Fruit fly (Drosophila melanogaster) whole organism, pupa: ENCODE measurements around the gene CG32726.

Experiments used
- CG15710 ChIP-seq: fragments of 200-800 bp; sonication (Bioruptor generic); optimal IDR thresholded peaks from 2 replicates; lab custom pipeline; 2018; ENCODE audit warnings: missing biosample characterization, mild to moderate bottlenecking, missing genetic modification characterization, moderate library complexity
- CG17806 ChIP-seq: fragments of 200-800 bp; sonication (Bioruptor generic); optimal IDR thresholded peaks from 2 replicates; lab custom pipeline; 2018; ENCODE audit warnings: missing biosample characterization, mild to moderate bottlenecking, missing genetic modification characterization, moderate library complexity
- CG32121 ChIP-seq: fragments of 200-800 bp; sonication (Bioruptor generic); IDR thresholded peaks from 2 replicates; pipeline ENCODE4 v1.3.6; 2022; ENCODE audit warnings: missing biosample characterization, missing genetic modification characterization
- CG34367 ChIP-seq: fragments of 200-800 bp; sonication (Bioruptor generic); optimal IDR thresholded peaks from 2 replicates; lab custom pipeline; 2018; ENCODE audit warnings: missing biosample characterization, mild to moderate bottlenecking, missing genetic modification characterization
- CG4496 ChIP-seq: fragments of 200-800 bp; sonication (Bioruptor generic); IDR thresholded peaks from 3 replicates; pipeline ENCODE4 v1.3.6; 2022; ENCODE audit warnings: missing biosample characterization, missing genetic modification characterization
- CG8301 ChIP-seq: fragments of 200-800 bp; sonication (Bioruptor generic); optimal IDR thresholded peaks from 2 replicates; lab custom pipeline; 2018; ENCODE audit warnings: missing biosample characterization, mild to moderate bottlenecking, missing genetic modification characterization
- CG9948 ChIP-seq: fragments of 200-800 bp; sonication (Bioruptor generic); optimal IDR thresholded peaks from 2 replicates; lab custom pipeline; 2018; ENCODE audit warnings: missing biosample characterization, mild to moderate bottlenecking, missing genetic modification characterization, moderate library complexity
- EcR ChIP-seq: fragments of 200-800 bp; sonication (Bioruptor generic); optimal IDR thresholded peaks from 3 replicates; lab custom pipeline; 2019; ENCODE audit warnings: missing biosample characterization, missing genetic modification characterization, mild to moderate bottlenecking, moderate library complexity, missing genetic modification reagents
- Pif1B ChIP-seq: fragments of 200-800 bp; sonication (Bioruptor generic); optimal IDR thresholded peaks from 3 replicates; lab custom pipeline; 2016; ENCODE audit warnings: missing biosample characterization, missing genetic modification characterization
- rn ChIP-seq: fragments of 200-800 bp; sonication (Bioruptor generic); IDR thresholded peaks from 2 replicates; pipeline ENCODE4 v1.3.6; 2022; ENCODE audit warnings: missing biosample characterization, missing genetic modification characterization

CG32726 gene

dm6 chrX:7377840-7378239, 47.7 kb downstream of the CG32726 start, which contains the start of gene CheA7a:
Gene CheA7a, plus strand, starts transcription at chrX:7378140.
- TF ChIP-seq rn, result no peak
- TF ChIP-seq CG9948, result no peak
- no peak for TF ChIP-seq CG8301 (tag; lab: Kevin White, UChicago)
- TF ChIP-seq CG34367 (tag; lab: Kevin White, UChicago), result no peak
- no peak for TF ChIP-seq CG17806
- no peak for TF ChIP-seq CG15710 (tag; lab: Kevin White, UChicago)
- no peak for TF ChIP-seq EcR (GFP tag; lab: Kevin White, UChicago)
- no peak for TF ChIP-seq CG32121 (GFP tag; lab: Robert Waterston, UW)
- no peak for TF ChIP-seq CG4496
- no peak for TF ChIP-seq Pif1B (GFP tag; lab: Kevin White, UChicago)
